Fruit fly (Drosophila melanogaster) whole organism, embryonic: ENCODE results near the gene CG43389.
A peak's percentile ranks its signal among the peaks of the same experiment; 100 is the strongest.

Source experiments
- Asciz ChIP-seq: fragments of 200-800 bp; sonication (Bioruptor generic); optimal IDR thresholded peaks from 2 replicates; lab custom pipeline; 2017; ENCODE audit warnings: missing biosample characterization, mild to moderate bottlenecking, missing genetic modification characterization, missing genetic modification reagents
- BEAF-32 ChIP-seq: fragments of 200-800 bp; sonication (Bioruptor generic); optimal IDR thresholded peaks from 3 replicates; lab custom pipeline; 2017; ENCODE audit warnings: missing biosample characterization, missing genetic modification characterization, mild to moderate bottlenecking, moderate library complexity, missing genetic modification reagents
- CG10654 ChIP-seq: fragments of 200-800 bp; sonication (Bioruptor generic); optimal IDR thresholded peaks from 2 replicates; lab custom pipeline; 2016; ENCODE audit warnings: missing biosample characterization, missing genetic modification characterization
- CG11093 ChIP-seq: fragments of 200-800 bp; sonication (Bioruptor generic); IDR thresholded peaks from 3 replicates; pipeline ENCODE4 v1.3.6; 2022; ENCODE audit warnings: missing biosample characterization, missing genetic modification characterization
- CG11504 ChIP-seq: fragments of 200-800 bp; sonication (Bioruptor generic); optimal IDR thresholded peaks from 3 replicates; lab custom pipeline; 2019; ENCODE audit warnings: missing biosample characterization, mild to moderate bottlenecking, missing genetic modification characterization, moderate library complexity
- CG11695 ChIP-seq: fragments of 200-800 bp; sonication (Bioruptor generic); IDR thresholded peaks from 3 replicates; pipeline ENCODE4 v1.3.6; 2022; ENCODE audit warnings: missing biosample characterization, missing genetic modification characterization
- CG12155 ChIP-seq: fragments of 200-800 bp; sonication (Bioruptor generic); optimal IDR thresholded peaks from 3 replicates; lab custom pipeline; 2016; ENCODE audit warnings: missing biosample characterization, missing genetic modification characterization
- CG12219 ChIP-seq: fragments of 200-800 bp; sonication (Bioruptor generic); optimal IDR thresholded peaks from 3 replicates; lab custom pipeline; 2018; ENCODE audit warnings: missing biosample characterization, mild to moderate bottlenecking, missing genetic modification characterization
- CG12299 ChIP-seq: fragments of 200-800 bp; sonication (Bioruptor generic); optimal IDR thresholded peaks from 2 replicates; lab custom pipeline; 2018; ENCODE audit warnings: missing biosample characterization, mild to moderate bottlenecking, missing genetic modification characterization
- CG12744 ChIP-seq: fragments of 200-800 bp; sonication (Bioruptor generic); optimal IDR thresholded peaks from 2 replicates; lab custom pipeline; 2016; ENCODE audit warnings: missing biosample characterization, missing genetic modification characterization
- CG13624 ChIP-seq: fragments of 200-800 bp; sonication (Bioruptor generic); optimal IDR thresholded peaks from 2 replicates; lab custom pipeline; 2016; ENCODE audit warnings: missing biosample characterization, missing genetic modification characterization
- CG14965 ChIP-seq: fragments of 200-800 bp; sonication (Bioruptor generic); optimal IDR thresholded peaks from 2 replicates; lab custom pipeline; 2016; ENCODE audit warnings: missing biosample characterization, missing genetic modification characterization, borderline replicate concordance
- CG15073 ChIP-seq: fragments of 200-800 bp; sonication (Bioruptor generic); optimal IDR thresholded peaks from 2 replicates; lab custom pipeline; 2016; ENCODE audit warnings: missing biosample characterization, missing genetic modification characterization
- CG2678 ChIP-seq: fragments of 200-800 bp; sonication (Bioruptor generic); optimal IDR thresholded peaks from 3 replicates; lab custom pipeline; 2019; ENCODE audit warnings: missing biosample characterization, mild to moderate bottlenecking, missing genetic modification characterization, moderate library complexity
- CG30403 ChIP-seq: fragments of 200-800 bp; sonication (Bioruptor generic); optimal IDR thresholded peaks from 3 replicates; lab custom pipeline; 2016; ENCODE audit warnings: missing biosample characterization, missing genetic modification characterization
- CG31441 ChIP-seq: fragments of 200-800 bp; sonication (Bioruptor generic); IDR thresholded peaks from 2 replicates; pipeline ENCODE4 v1.3.6; 2022; ENCODE audit warnings: missing biosample characterization, missing genetic modification characterization
- CG3163 ChIP-seq: fragments of 200-800 bp; sonication (Bioruptor generic); optimal IDR thresholded peaks from 3 replicates; lab custom pipeline; 2016; ENCODE audit warnings: missing biosample characterization, missing genetic modification characterization
- CG33213 ChIP-seq: fragments of 200-800 bp; sonication (Bioruptor generic); optimal IDR thresholded peaks from 3 replicates; lab custom pipeline; 2016; ENCODE audit warnings: missing biosample characterization, missing genetic modification characterization
- CG34376 ChIP-seq: fragments of 200-800 bp; sonication (Bioruptor generic); optimal IDR thresholded peaks from 2 replicates; lab custom pipeline; 2018; ENCODE audit warnings: missing biosample characterization, mild to moderate bottlenecking, missing genetic modification characterization
- CG6791 ChIP-seq: fragments of 200-800 bp; sonication (Bioruptor generic); IDR thresholded peaks from 3 replicates; pipeline ENCODE4 v1.3.6; 2022; ENCODE audit warnings: missing biosample characterization, missing genetic modification characterization; ENCODE audit not compliant: partially characterized antibody
- CG6813 ChIP-seq: fragments of 200-800 bp; sonication (Bioruptor generic); optimal IDR thresholded peaks from 2 replicates; lab custom pipeline; 2017; ENCODE audit warnings: missing biosample characterization, missing genetic modification characterization, mild to moderate bottlenecking, moderate library complexity, missing genetic modification reagents
- CG8089 ChIP-seq: fragments of 200-800 bp; sonication (Bioruptor generic); optimal IDR thresholded peaks from 3 replicates; lab custom pipeline; 2016; ENCODE audit warnings: missing biosample characterization, missing genetic modification characterization
- CG9437 ChIP-seq: fragments of 200-800 bp; sonication (Bioruptor generic); optimal IDR thresholded peaks from 2 replicates; lab custom pipeline; 2018; ENCODE audit warnings: missing biosample characterization, mild to moderate bottlenecking, missing genetic modification characterization
- CG9727 ChIP-seq: fragments of 200-800 bp; sonication (Bioruptor generic); optimal IDR thresholded peaks from 3 replicates; lab custom pipeline; 2017; ENCODE audit warnings: missing biosample characterization, mild to moderate bottlenecking, missing genetic modification characterization
- Chrac-16 ChIP-seq: fragments of 200-800 bp; sonication (Bioruptor generic); optimal IDR thresholded peaks from 3 replicates; lab custom pipeline; 2016; ENCODE audit warnings: missing biosample characterization, missing genetic modification characterization
- Dad ChIP-seq: fragments of 200-800 bp; sonication (Bioruptor generic); optimal IDR thresholded peaks from 3 replicates; lab custom pipeline; 2016; ENCODE audit warnings: missing biosample characterization, missing genetic modification characterization
- Dbx ChIP-seq: fragments of 200-800 bp; sonication (Bioruptor generic); IDR thresholded peaks from 3 replicates; pipeline ENCODE4 v1.3.6; 2022; ENCODE audit warnings: missing biosample characterization, missing genetic modification characterization
- Dek ChIP-seq: fragments of 200-800 bp; sonication (Bioruptor generic); optimal IDR thresholded peaks from 3 replicates; lab custom pipeline; 2019; ENCODE audit warnings: missing biosample characterization, mild to moderate bottlenecking, missing genetic modification characterization, moderate library complexity
- Dll ChIP-seq: fragments of 200-800 bp; sonication (Bioruptor generic); IDR thresholded peaks from 4 replicates; pipeline ENCODE4 v1.3.6; 2022; ENCODE audit warnings: missing biosample characterization, missing genetic modification characterization; ENCODE audit not compliant: partially characterized antibody
- Drgx ChIP-seq: fragments of 200-800 bp; sonication (Bioruptor generic); IDR thresholded peaks from 2 replicates; pipeline ENCODE4 v1.3.6; 2022; ENCODE audit warnings: missing biosample characterization, missing genetic modification characterization
- Gsc ChIP-seq: fragments of 200-800 bp; sonication (Bioruptor generic); IDR thresholded peaks from 2 replicates; pipeline ENCODE4 v1.3.6; 2022; ENCODE audit warnings: missing biosample characterization, missing genetic modification characterization
- H2.0 ChIP-seq: fragments of 200-800 bp; sonication (Bioruptor generic); IDR thresholded peaks from 2 replicates; pipeline ENCODE4 v1.3.6; 2022; ENCODE audit warnings: missing biosample characterization, missing genetic modification characterization
- HHEX ChIP-seq: fragments of 200-800 bp; sonication (Bioruptor generic); optimal IDR thresholded peaks from 3 replicates; lab custom pipeline; 2017; ENCODE audit warnings: missing biosample characterization, mild to moderate bottlenecking, missing genetic modification characterization, missing genetic modification reagents
- Med ChIP-seq: fragments of 200-800 bp; sonication (Bioruptor generic); peaks from one replicate; lab custom pipeline; 2016; ENCODE audit warnings: missing biosample characterization, missing genetic modification characterization, mild to moderate bottlenecking, inconsistent platforms, moderate library complexity
- NC2α ChIP-seq: fragments of 200-800 bp; sonication (Bioruptor generic); optimal IDR thresholded peaks from 2 replicates; lab custom pipeline; 2016; ENCODE audit warnings: missing biosample characterization, missing genetic modification characterization
- Oaz ChIP-seq: fragments of 200-800 bp; sonication (Bioruptor generic); IDR thresholded peaks from 2 replicates; pipeline ENCODE4 v1.3.6; 2022; ENCODE audit warnings: missing biosample characterization, missing genetic modification characterization
- Pdp1 ChIP-seq, 2 experiments: fragments of 200-800 bp; sonication (Bioruptor generic); optimal IDR thresholded peaks; 3 replicates each; lab custom pipeline; 2016; ENCODE audit warnings: missing biosample characterization in 2 of 2, missing genetic modification characterization in 2 of 2, mild to moderate bottlenecking in 1 of 2, moderate library complexity in 1 of 2
- da ChIP-seq: fragments of 200-800 bp; sonication (Bioruptor generic); optimal IDR thresholded peaks from 2 replicates; lab custom pipeline; 2016; ENCODE audit warnings: missing biosample characterization, missing genetic modification characterization
- fd96Cb ChIP-seq: fragments of 200-800 bp; sonication (Bioruptor generic); optimal IDR thresholded peaks from 2 replicates; lab custom pipeline; 2018; ENCODE audit warnings: missing biosample characterization, mild to moderate bottlenecking, missing genetic modification characterization, moderate library complexity
- ftz-f1 ChIP-seq: fragments of 200-800 bp; sonication (Bioruptor generic); optimal IDR thresholded peaks from 2 replicates; lab custom pipeline; 2016; ENCODE audit warnings: missing biosample characterization, missing genetic modification characterization
- gsb ChIP-seq: fragments of 200-800 bp; sonication (Bioruptor generic); IDR thresholded peaks from 2 replicates; pipeline ENCODE4 v1.3.6; 2022; ENCODE audit warnings: missing biosample characterization, missing genetic modification characterization
- otp ChIP-seq: fragments of 200-800 bp; sonication (Bioruptor generic); IDR thresholded peaks from 3 replicates; pipeline ENCODE4, ENCODE4 v1.3.6; 2022; ENCODE audit warnings: missing biosample characterization, missing genetic modification characterization
- pnt ChIP-seq: fragments of 200-800 bp; sonication (Bioruptor generic); optimal IDR thresholded peaks from 3 replicates; lab custom pipeline; 2016; ENCODE audit warnings: missing biosample characterization, missing genetic modification characterization
- ranshi ChIP-seq: fragments of 200-800 bp; sonication (Bioruptor generic); IDR thresholded peaks from 2 replicates; pipeline ENCODE4 v1.3.6; 2022; ENCODE audit warnings: missing biosample characterization, missing genetic modification characterization
- sug ChIP-seq: fragments of 200-800 bp; optimal IDR thresholded peaks from 2 replicates; lab custom pipeline; 2019; ENCODE audit warnings: missing biosample characterization, mild to moderate bottlenecking, missing genetic modification characterization, moderate library complexity
- tgo ChIP-seq: fragments of 200-800 bp; sonication (Bioruptor generic); IDR thresholded peaks from 3 replicates; pipeline ENCODE4 v1.3.6; 2022; ENCODE audit warnings: missing biosample characterization, missing genetic modification characterization
- yki ChIP-seq: fragments of >200 bp; optimal IDR thresholded peaks from 3 replicates; lab custom pipeline; 2018
- zf30C ChIP-seq: fragments of 200-800 bp; sonication (Bioruptor generic); optimal IDR thresholded peaks from 3 replicates; lab custom pipeline; 2018; ENCODE audit warnings: missing biosample characterization, mild to moderate bottlenecking, missing genetic modification characterization
- zfh1 ChIP-seq: fragments of 200-800 bp; sonication (Bioruptor generic); IDR thresholded peaks from 3 replicates; pipeline ENCODE4 v1.3.6; 2022; ENCODE audit warnings: missing biosample characterization, missing genetic modification characterization

The CG43389 gene

dm6 chr3L:3224740-3225719 is 22.8 kb upstream of the CG43389 start, which contains the start of gene Larp4B (continued):
- TF ChIP-seq Med (GFP tag; lab: Kevin White, UChicago) (peak; percentile 85), CG13624 (peak; percentile 58), ftz-f1 (GFP tag; lab: Kevin White, UChicago) (no peak), CG12744 (no peak), otp (GFP tag; lab: Robert Waterston, UW) (no peak), zf30C (GFP tag; lab: Kevin White, UChicago) (no peak), yki (lab: Kevin White, UChicago) (no peak), fd96Cb (tag; lab: Kevin White, UChicago) (no peak), CG11695 (no peak), CG8089 (no peak), Gsc (no peak), CG6813 (GFP tag; lab: Kevin White, UChicago) (no peak), da (no peak), CG33213 (GFP tag; lab: Kevin White, UChicago) (peak; percentile 80), CG3163 (GFP tag; lab: Kevin White, UChicago) (peak; percentile 1), CG9727 (GFP tag; lab: Kevin White, UChicago) (peak; percentile 19), Drgx (GFP tag; lab: Robert Waterston, UW) (no peak), CG34376 (GFP tag; lab: Kevin White, UChicago) (no peak), ranshi (GFP tag; lab: Robert Waterston, UW) (no peak), gsb (GFP tag; lab: Robert Waterston, UW) (no peak), Dbx (GFP tag; lab: Robert Waterston, UW) (peak; percentile 44; the same call in 1 of the 3 replicates), CG2678 (tag; lab: Kevin White, UChicago) (no peak), Asciz (no peak), zfh1 (GFP tag; lab: Robert Waterston, UW) (0 out of 3 replicates have a peak, but pooled peaks have one; percentile 37), Dek (tag; lab: Kevin White, UChicago) (peak; percentile 3), NC2α (GFP tag; lab: Kevin White, UChicago) (no peak), CG11093 (no peak), CG31441 (GFP tag; lab: Robert Waterston, UW) (no peak), pnt (GFP tag; lab: Kevin White, UChicago) (no peak), Oaz (no peak), BEAF-32 (GFP tag; lab: Kevin White, UChicago) (peak; percentile 83), HHEX (GFP tag; lab: Kevin White, UChicago) (no peak), CG11504 (tag; lab: Kevin White, UChicago) (no peak), CG15073 (GFP tag; lab: Kevin White, UChicago) (no peak), CG6791 (GFP tag; lab: Robert Waterston, UW) (peak; percentile 50), Pdp1 (GFP tag; optimal IDR thresholded peaks at IDR 0.05; lab: Kevin White, UChicago) (peak in 1 of 2 experiments; percentile 30), Dad (no peak), CG30403 (GFP tag; lab: Kevin White, UChicago) (no peak), CG12299 (no peak), Dll (GFP tag; lab: Robert Waterston, UW) (peak; percentile 77), CG12219 (GFP tag; lab: Kevin White, UChicago) (no peak), tgo (GFP tag; lab: Robert Waterston, UW) (no peak), sug (no peak), Chrac-16 (no peak), CG14965 (no peak), CG12155 (no peak), H2.0 (GFP tag; lab: Robert Waterston, UW) (no peak), CG9437 (GFP tag; lab: Kevin White, UChicago) (peak; percentile 46), CG10654 (GFP tag; lab: Kevin White, UChicago) (no peak)
